Worm (Caenorhabditis elegans) whole organism, L4 larva: Measurements from ENCODE around the gene elo-5.

ENCODE experiments used
- F10B5.3 ChIP-seq: sonication (generic microtip); optimal IDR thresholded peaks from 2 replicates; lab custom pipeline; 2016; ENCODE audit warnings: mild to moderate bottlenecking, missing genetic modification characterization, missing compliant biosample characterization
- F26F4.8 ChIP-seq: fragments of 200-800 bp; sonication (Bioruptor generic); conservative IDR thresholded peaks from 2 replicates; pipeline ENCODE4 v1.3.6; 2022; ENCODE audit warnings: missing genetic modification characterization, missing compliant biosample characterization
- F49E8.2 ChIP-seq: sonication (generic microtip); optimal IDR thresholded peaks from 2 replicates; lab custom pipeline; 2016; ENCODE audit warnings: missing compliant biosample characterization, mild to moderate bottlenecking, missing genetic modification characterization, borderline replicate concordance
- Y105C5A.15 ChIP-seq: fragments of 200-800 bp; sonication (Bioruptor generic); IDR thresholded peaks from 2 replicates; pipeline ENCODE4 v1.3.6; 2022; ENCODE audit warnings: missing genetic modification characterization, missing compliant biosample characterization
- ZK337.2 ChIP-seq: fragments of 200-800 bp; sonication (Bioruptor generic); IDR thresholded peaks from 2 replicates; pipeline ENCODE4 v1.3.6; 2022; ENCODE audit warnings: missing genetic modification reagents, missing genetic modification characterization, missing compliant biosample characterization
- ZK546.5 ChIP-seq, 2 experiments: sonication (generic microtip); optimal IDR thresholded peaks; 2 replicates each; lab custom pipeline; 2017; ENCODE audit warnings: missing biosample characterization in 2 of 2, missing genetic modification characterization in 2 of 2
- arid-1 ChIP-seq: fragments of 200-800 bp; sonication (Bioruptor generic); conservative IDR thresholded peaks from 2 replicates; pipeline ENCODE4 v1.3.6; 2022; ENCODE audit warnings: missing genetic modification reagents, missing genetic modification characterization, missing compliant biosample characterization
- attf-4 ChIP-seq: sonication (generic microtip); optimal IDR thresholded peaks from 3 replicates; lab custom pipeline; 2017; ENCODE audit warnings: missing biosample characterization, missing genetic modification characterization
- ceh-28 ChIP-seq: fragments of 150-350 bp; optimal IDR thresholded peaks from 2 replicates; lab custom pipeline; 2014; ENCODE audit warnings: missing biosample characterization, missing genetic modification reagents, missing genetic modification characterization
- cey-2 ChIP-seq: sonication (generic microtip); optimal IDR thresholded peaks from 3 replicates; lab custom pipeline; 2017; ENCODE audit warnings: missing genetic modification characterization, mild to moderate bottlenecking, missing compliant biosample characterization, antibody characterized with exemption, borderline replicate concordance; ENCODE audit not compliant: insufficient read depth
- daf-16 ChIP-seq, 3 experiments: sonication (generic microtip); optimal IDR thresholded peaks; 2 replicates each; lab custom pipeline; 2016 to 2017; ENCODE audit warnings: missing genetic modification characterization in 3 of 3, missing genetic modification reagents in 3 of 3, mild to moderate bottlenecking in 2 of 3, missing compliant biosample characterization in 2 of 3, missing biosample characterization in 1 of 3, moderate library complexity in 1 of 3
- daf-19 ChIP-seq: fragments of 200-800 bp; sonication (Bioruptor generic); conservative IDR thresholded peaks from 2 replicates; pipeline ENCODE4 v1.3.6; 2022; ENCODE audit warnings: missing genetic modification characterization, missing compliant biosample characterization
- dmd-8 ChIP-seq: fragments of 200-800 bp; sonication (Bioruptor generic); IDR thresholded peaks from 2 replicates; pipeline ENCODE4 v1.3.6; 2022; ENCODE audit warnings: missing genetic modification characterization, missing compliant biosample characterization
- dpl-1 ChIP-seq: fragments of 150-350 bp; optimal IDR thresholded peaks from 2 replicates; lab custom pipeline; 2014; ENCODE audit warnings: missing biosample characterization, missing genetic modification reagents, missing genetic modification characterization
- duxl-1 ChIP-seq: sonication (generic microtip); optimal IDR thresholded peaks from 2 replicates; lab custom pipeline; 2016; ENCODE audit warnings: mild to moderate bottlenecking, missing genetic modification characterization, moderate library complexity, missing compliant biosample characterization; ENCODE audit not compliant: poor library complexity
- dve-1 ChIP-seq: sonication (generic microtip); optimal IDR thresholded peaks from 2 replicates; lab custom pipeline; 2017; ENCODE audit warnings: antibody characterized with exemption, mild to moderate bottlenecking, missing genetic modification characterization, missing compliant biosample characterization; ENCODE audit not compliant: insufficient read depth
- egl-43 ChIP-seq: fragments of 200-800 bp; sonication (Bioruptor generic); IDR thresholded peaks from 2 replicates; pipeline ENCODE4 v1.3.6; 2022; ENCODE audit warnings: missing genetic modification reagents, missing genetic modification characterization, missing compliant biosample characterization
- fkh-10 ChIP-seq: fragments of 150-350 bp; optimal IDR thresholded peaks from 2 replicates; lab custom pipeline; 2014; ENCODE audit warnings: missing biosample characterization, missing genetic modification reagents, missing genetic modification characterization
- lin-29 ChIP-seq: fragments of 200-800 bp; sonication (Bioruptor generic); IDR thresholded peaks from 2 replicates; pipeline ENCODE4 v1.3.6; 2022; ENCODE audit warnings: missing genetic modification reagents, missing genetic modification characterization, missing compliant biosample characterization
- lir-3 ChIP-seq: sonication (generic microtip); optimal IDR thresholded peaks from 2 replicates; lab custom pipeline; 2016; ENCODE audit warnings: mild to moderate bottlenecking, missing genetic modification characterization, missing compliant biosample characterization
- madf-9 ChIP-seq: fragments of 200-800 bp; sonication (Bioruptor generic); conservative IDR thresholded peaks from 2 replicates; pipeline ENCODE4 v1.3.6; 2022; ENCODE audit warnings: missing genetic modification reagents, missing genetic modification characterization, missing compliant biosample characterization
- mdt-29 ChIP-seq: fragments of 200-800 bp; sonication (Bioruptor generic); IDR thresholded peaks from 2 replicates; pipeline ENCODE4 v1.3.6; 2022; ENCODE audit warnings: missing genetic modification reagents, missing genetic modification characterization, missing compliant biosample characterization
- mep-1 ChIP-seq: fragments of 150-350 bp; sonication (generic microtip); optimal IDR thresholded peaks from 3 replicates; lab custom pipeline; 2014; ENCODE audit warnings: missing biosample characterization, missing genetic modification characterization
- nhr-48 ChIP-seq: sonication (generic microtip); optimal IDR thresholded peaks from 2 replicates; lab custom pipeline; 2016; ENCODE audit warnings: mild to moderate bottlenecking, missing genetic modification characterization, missing compliant biosample characterization
- nhr-77 ChIP-seq: fragments of 150-350 bp; optimal IDR thresholded peaks from 2 replicates; lab custom pipeline; 2014; ENCODE audit warnings: missing biosample characterization, missing genetic modification characterization
- pha-4 ChIP-seq, 2 experiments: fragments of 150-350 bp in 1 of 2; fragments of 200-800 bp in 1 of 2; sonication (Bioruptor generic) in 1 of 2; IDR thresholded peaks in 1 of 2; optimal IDR thresholded peaks in 1 of 2; 2 replicates each; pipeline versions ENCODE4 v1.3.6 to Lab custom; 2014 to 2022; ENCODE audit warnings: missing genetic modification characterization in 2 of 2, missing genetic modification reagents in 2 of 2, missing biosample characterization in 1 of 2, missing compliant biosample characterization in 1 of 2
- php-3 ChIP-seq: fragments of 200-800 bp; sonication (Bioruptor generic); IDR thresholded peaks from 2 replicates; pipeline ENCODE4 v1.3.6; 2022; ENCODE audit warnings: missing genetic modification reagents, missing genetic modification characterization, missing compliant biosample characterization
- rbr-2 ChIP-seq: sonication (generic microtip); optimal IDR thresholded peaks from 2 replicates; lab custom pipeline; 2016; ENCODE audit warnings: missing genotype, missing genetic modification characterization, missing compliant biosample characterization
- set-16 ChIP-seq: fragments of 200-800 bp; sonication (Bioruptor generic); IDR thresholded peaks from 2 replicates; pipeline ENCODE4 v1.3.6; 2022; ENCODE audit warnings: missing genetic modification reagents, missing genetic modification characterization, missing compliant biosample characterization
- skn-1 ChIP-seq: fragments of 150-350 bp; optimal IDR thresholded peaks from 2 replicates; lab custom pipeline; 2014; ENCODE audit warnings: missing biosample characterization, missing genetic modification characterization
- snpc-1.2 ChIP-seq: fragments of 200-800 bp; sonication (Bioruptor generic); IDR thresholded peaks from 2 replicates; pipeline ENCODE4 v1.3.6; 2022; ENCODE audit warnings: missing genetic modification reagents, missing genetic modification characterization, missing compliant biosample characterization
- spr-1 ChIP-seq: sonication (generic microtip); optimal IDR thresholded peaks from 2 replicates; lab custom pipeline; 2016; ENCODE audit warnings: mild to moderate bottlenecking, missing genetic modification characterization, missing compliant biosample characterization
- tag-97 ChIP-seq: fragments of 200-800 bp; sonication (Bioruptor generic); IDR thresholded peaks from 2 replicates; pipeline ENCODE4 v1.3.6; 2022; ENCODE audit warnings: missing genetic modification characterization, missing compliant biosample characterization
- tra-1 ChIP-seq: fragments of 200-800 bp; sonication (Bioruptor generic); IDR thresholded peaks from 2 replicates; pipeline ENCODE4 v1.3.6; 2022; ENCODE audit warnings: missing genetic modification reagents, missing genetic modification characterization, missing compliant biosample characterization
- unc-62 ChIP-seq, 3 experiments: fragments of 150-350 bp in 1 of 3; sonication (generic microtip); optimal IDR thresholded peaks in 2 of 3; peaks in 1 of 3; 1 replicate in 1 of 3; 2 replicates in 2 of 3; lab custom pipeline; 2014 to 2017; ENCODE audit warnings: missing biosample characterization in 3 of 3, missing genetic modification characterization in 3 of 3, missing genetic modification reagents in 3 of 3, missing genotype in 1 of 3
- zag-1 ChIP-seq: fragments of 150-350 bp; optimal IDR thresholded peaks from 2 replicates; lab custom pipeline; 2014; ENCODE audit warnings: missing biosample characterization, missing genetic modification characterization
- ztf-7 ChIP-seq: fragments of 150-350 bp; optimal IDR thresholded peaks from 2 replicates; lab custom pipeline; 2014; ENCODE audit warnings: missing biosample characterization, missing genetic modification characterization

The elo-5 gene

DNA sequence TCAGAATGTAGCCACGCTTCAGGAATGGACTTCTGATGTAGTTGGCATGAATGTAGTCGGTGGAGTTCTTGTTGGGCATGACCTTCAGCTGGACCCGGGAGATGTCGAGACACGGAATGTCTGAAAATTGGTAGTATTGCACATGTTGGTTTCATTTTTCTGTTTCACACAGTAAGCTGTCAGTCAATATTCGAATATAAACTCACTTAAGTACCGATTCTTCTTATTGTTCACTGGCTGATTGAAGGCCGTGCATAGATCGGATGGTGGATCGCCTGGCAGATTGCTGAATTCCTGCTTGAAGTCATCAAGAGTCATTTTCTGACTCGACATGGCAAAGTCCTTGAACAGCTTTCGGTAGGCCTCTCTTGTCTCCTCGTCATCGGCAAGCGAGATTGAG is 32.2 kb upstream of the elo-5 start:
- no peak for TF ChIP-seq rbr-2 (tag; lab: Kevin White, UChicago)
- TF ChIP-seq unc-62 (GFP tag; optimal IDR thresholded peaks at IDR 0.05 in 1 of 2; lab: Kevin White, UChicago), result peak in 1 of 2 experiments; percentile 95
- TF ChIP-seq unc-62 (tag; optimal IDR thresholded peaks at IDR 0.05; lab: Kevin White, UChicago), result no peak

DNA sequence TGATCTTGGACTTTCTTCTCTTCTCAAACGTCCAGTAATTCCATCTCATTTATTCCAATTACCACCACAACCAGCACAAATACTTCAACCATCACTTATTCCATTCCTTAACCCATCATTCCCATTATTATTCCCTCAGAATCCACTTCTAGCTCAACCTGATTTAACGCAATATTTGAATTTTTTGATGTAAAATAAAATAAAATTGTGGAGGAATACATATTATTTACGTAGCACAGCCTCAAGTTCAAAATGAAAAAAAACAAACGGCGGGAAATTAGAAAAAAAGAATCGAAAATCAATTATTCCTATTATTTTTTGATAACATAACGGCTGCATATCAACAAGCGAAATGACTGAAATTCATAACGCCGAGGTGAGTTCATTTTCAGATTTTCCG is 28.4 kb upstream of the elo-5 start, which contains the start of gene ZK616.61:
ZK616.61 (plus strand) TSS at position 301 of the 400 bp plus-strand sequence.
- TF ChIP-seq snpc-1.2 (GFP tag; lab: Robert Waterston, UW), result no peak
- no peak for TF ChIP-seq dmd-8 (GFP tag; lab: Robert Waterston, UW)
- TF ChIP-seq ZK546.5 (tag; optimal IDR thresholded peaks at IDR 0.05; lab: Kevin White, UChicago), result no peak
- TF ChIP-seq rbr-2 (tag; lab: Kevin White, UChicago), result no peak
- TF ChIP-seq fkh-10 (GFP tag; lab: Kevin White, UChicago), result no peak
- no peak for TF ChIP-seq skn-1 (tag; lab: Kevin White, UChicago)
- TF ChIP-seq F10B5.3 (tag; lab: Kevin White, UChicago), result no peak
- no peak for TF ChIP-seq zag-1

DNA sequence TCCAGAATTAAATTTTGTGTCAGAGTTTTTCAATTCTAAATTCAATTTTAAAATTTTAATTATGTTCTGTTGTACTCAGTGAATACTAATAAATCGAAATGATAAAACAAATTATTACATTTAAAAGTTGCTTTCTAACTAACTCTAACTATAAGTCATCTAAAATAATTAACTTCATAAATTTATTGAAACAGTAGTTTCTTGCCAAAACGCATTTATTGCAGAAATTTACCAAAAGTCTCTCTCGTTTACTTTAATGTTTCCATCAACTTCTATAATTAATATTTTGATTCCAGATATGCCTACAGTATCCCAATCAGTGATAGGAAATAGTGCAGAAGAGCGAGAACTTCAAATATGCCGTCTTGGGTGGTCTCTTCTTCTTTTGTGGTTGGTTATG is 23.7 kb upstream of the elo-5 start, which contains the start of gene ZK616.1:
ZK616.1 (plus strand) TSS at position 301 of the 400 bp plus-strand sequence.
- TF ChIP-seq egl-43 (GFP tag; lab: Robert Waterston, UW) (no peak), php-3 (GFP tag; lab: Robert Waterston, UW) (no peak), daf-16 (GFP tag; optimal IDR thresholded peaks at IDR 0.05; lab: Kevin White, UChicago) (no peak), daf-16 (tag; optimal IDR thresholded peaks at IDR 0.05; lab: Kevin White, UChicago) (no peak), unc-62 (GFP tag; optimal IDR thresholded peaks at IDR 0.05 in 1 of 2; lab: Kevin White, UChicago) (peak in 1 of 2 experiments; percentile 16), unc-62 (tag; optimal IDR thresholded peaks at IDR 0.05; lab: Kevin White, UChicago) (no peak), arid-1 (GFP tag; lab: Robert Waterston, UW) (no peak)

DNA sequence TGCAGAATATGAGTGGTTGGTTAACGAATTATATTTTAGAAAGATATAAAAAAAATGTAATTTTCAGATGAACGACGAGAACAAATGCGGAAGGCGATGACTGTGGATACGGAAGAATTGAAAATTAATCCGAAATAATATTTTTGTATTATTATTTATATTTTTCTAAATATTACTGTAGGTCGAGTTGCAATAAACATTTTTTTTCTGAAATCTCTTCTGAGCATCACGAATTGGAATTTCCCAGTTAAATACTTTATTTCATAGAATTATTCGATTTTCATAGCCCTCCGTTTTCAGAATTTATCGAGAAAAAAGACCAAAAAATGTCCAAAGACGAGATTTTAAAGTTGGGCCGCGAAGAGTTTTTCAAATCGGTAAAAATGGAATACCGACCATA is 20.6 kb upstream of the elo-5 start, which contains the start of gene ZK616.2:
ZK616.2 (plus strand) TSS at position 301 of the 400 bp plus-strand sequence.
- no peak for TF ChIP-seq lir-3 (tag; lab: Kevin White, UChicago)
- no peak for TF ChIP-seq mdt-29
- no peak for TF ChIP-seq ztf-7
- no peak for TF ChIP-seq dmd-8 (GFP tag; lab: Robert Waterston, UW)
- TF ChIP-seq dve-1, result no peak

DNA sequence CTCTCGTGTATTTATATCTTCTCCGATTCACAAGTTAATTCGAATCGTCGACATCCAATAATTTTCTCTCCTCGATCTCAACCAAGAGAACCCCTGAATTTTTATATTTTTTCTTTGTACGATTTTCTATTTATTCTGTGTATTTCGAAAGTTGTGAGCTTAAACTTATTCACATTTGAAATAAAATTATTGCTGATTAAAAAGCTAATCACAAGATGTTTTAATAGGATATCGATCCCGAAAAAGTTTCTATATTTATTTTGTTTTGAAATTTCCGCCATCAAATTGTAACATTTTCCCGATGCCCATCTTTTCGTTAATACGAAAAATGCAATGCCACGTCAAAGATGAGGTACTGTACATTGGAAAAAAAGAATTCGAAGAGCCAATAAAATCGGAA is 19.9 kb upstream of the elo-5 start, which contains the start of gene ZK616.3:
ZK616.3 (plus strand) TSS at position 301 of the 400 bp plus-strand sequence.
- TF ChIP-seq lin-29 (GFP tag; lab: Robert Waterston, UW) (no peak), set-16 (GFP tag; lab: Robert Waterston, UW) (no peak), attf-4 (tag; lab: Kevin White, UChicago) (no peak), cey-2 (tag; lab: Kevin White, UChicago) (no peak), daf-19 (no peak), F49E8.2 (tag; lab: Kevin White, UChicago) (no peak), dpl-1 (GFP tag; lab: Kevin White, UChicago) (no peak), tag-97 (GFP tag; lab: Robert Waterston, UW) (no peak), fkh-10 (GFP tag; lab: Kevin White, UChicago) (no peak), tra-1 (GFP tag; lab: Robert Waterston, UW) (no peak), Y105C5A.15 (GFP tag; lab: Robert Waterston, UW) (no peak), arid-1 (GFP tag; lab: Robert Waterston, UW) (no peak)

DNA sequence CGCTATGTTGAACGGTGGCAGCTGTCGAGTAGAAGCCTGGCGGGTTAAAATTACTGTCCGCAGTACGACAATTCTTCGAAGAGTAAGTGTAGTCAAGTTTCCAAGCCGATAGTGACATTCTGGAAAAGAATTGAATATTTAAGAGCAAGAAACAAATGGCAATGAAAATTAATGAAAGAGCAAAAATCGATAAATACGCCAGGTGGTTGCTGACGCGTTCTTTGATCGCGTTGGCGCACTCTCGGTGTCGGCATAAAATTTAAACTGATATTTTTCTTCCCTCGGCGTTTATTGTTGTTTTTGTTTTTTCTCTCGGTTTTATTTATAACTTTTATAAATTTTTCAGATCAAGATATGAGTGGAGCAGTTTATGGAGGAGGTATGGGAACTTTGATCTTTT is 17.8 kb upstream of the elo-5 start, which contains the start of the genes perm-3 and swsn-6:
perm-3 (minus strand) TSS at position 118 of the 400 bp plus-strand sequence.
swsn-6 (plus strand) TSS at position 347 of the 400 bp plus-strand sequence.
- TF ChIP-seq dve-1 (peak; percentile 62), lir-3 (tag; lab: Kevin White, UChicago) (no peak), spr-1 (tag; lab: Kevin White, UChicago) (peak; percentile 35), lin-29 (GFP tag; lab: Robert Waterston, UW) (no peak), ceh-28 (peak; percentile 44), snpc-1.2 (GFP tag; lab: Robert Waterston, UW) (peak; percentile 82), pha-4 (GFP tag; IDR thresholded peaks at IDR 0.05; lab: Robert Waterston, UW) (peak; percentile 50; the same call in 1 of the 2 replicates), pha-4 (tag; optimal IDR thresholded peaks at IDR 0.05; lab: Kevin White, UChicago) (peak; percentile 50), nhr-77 (tag; lab: Kevin White, UChicago) (peak; percentile 42), mep-1 (peak; percentile 78), php-3 (GFP tag; lab: Robert Waterston, UW) (0 out of 2 replicates have a peak, but pooled peaks have one; percentile 45), nhr-48 (tag; lab: Kevin White, UChicago) (peak; percentile 25), F26F4.8 (GFP tag; lab: Robert Waterston, UW) (no peak), rbr-2 (tag; lab: Kevin White, UChicago) (peak; percentile 78), ZK337.2 (GFP tag; lab: Robert Waterston, UW) (no peak), ZK546.5 (tag; optimal IDR thresholded peaks at IDR 0.05; lab: Kevin White, UChicago) (no peak), fkh-10 (GFP tag; lab: Kevin White, UChicago) (no peak), duxl-1 (tag; lab: Kevin White, UChicago) (peak; percentile 52), madf-9 (GFP tag; lab: Robert Waterston, UW) (0 out of 2 replicates have a peak, but pooled peaks have one; percentile 36)
